Worm (Caenorhabditis elegans) whole organism, L4/young adult: ENCODE data around the gene Y69A2AR.1.

Experiments used
- dao-5 ChIP-seq: sonication (generic microtip); optimal IDR thresholded peaks from 2 replicates; lab custom pipeline; 2016; ENCODE audit warnings: missing genotype, missing genetic modification characterization, moderate library complexity, missing compliant biosample characterization
- him-1 ChIP-seq: sonication (generic microtip); optimal IDR thresholded peaks from 2 replicates; lab custom pipeline; 2016; ENCODE audit warnings: missing genotype, missing genetic modification reagents, missing genetic modification characterization, missing compliant biosample characterization

DNA sequence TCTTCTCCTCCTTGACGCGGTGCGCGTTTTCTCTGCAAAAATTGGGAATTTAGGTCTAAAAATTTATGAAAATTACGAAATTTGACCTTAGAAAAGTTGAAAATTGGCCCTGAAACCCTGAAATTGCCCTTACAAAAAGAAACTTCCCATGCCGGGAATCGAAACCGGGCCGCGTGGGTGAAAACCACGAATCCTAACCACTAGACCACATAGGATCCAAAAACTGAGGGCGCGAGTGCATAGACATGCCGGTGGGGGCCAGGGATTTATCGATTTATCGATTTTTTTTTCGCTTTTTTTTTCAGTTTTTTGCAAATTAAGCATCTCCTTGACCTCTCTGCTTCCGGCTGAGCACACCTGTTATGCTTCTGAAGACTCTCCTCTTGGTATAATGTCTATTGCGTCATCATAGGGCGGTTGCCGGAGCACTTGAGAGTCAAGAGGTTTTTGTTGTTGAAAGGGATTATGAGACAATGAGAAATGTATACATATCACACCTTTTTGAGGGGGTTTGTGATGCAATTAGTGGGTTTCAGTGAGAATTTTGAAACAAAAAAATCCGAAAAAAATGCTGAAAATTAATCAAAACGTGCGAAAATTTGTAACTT lies 27.1 kb upstream of the Y69A2AR.1 start:
- TF ChIP-seq him-1 (tag; lab: Kevin White, UChicago): no peak
- no peak for TF ChIP-seq dao-5
